Worm (Caenorhabditis elegans) whole organism, midembryonic: ENCODE measurements around the gene K10B3.1.

Experiments
- T22C8.4 ChIP-seq: fragments of 200-800 bp; sonication (Bioruptor generic); IDR thresholded peaks from 2 replicates; pipeline ENCODE4 v1.3.6; 2022; ENCODE audit warnings: missing genetic modification characterization, missing compliant biosample characterization
- cog-1 ChIP-seq: sonication (generic microtip); optimal IDR thresholded peaks from 2 replicates; lab custom pipeline; 2016; ENCODE audit warnings: missing genetic modification characterization, missing compliant biosample characterization

DNA sequence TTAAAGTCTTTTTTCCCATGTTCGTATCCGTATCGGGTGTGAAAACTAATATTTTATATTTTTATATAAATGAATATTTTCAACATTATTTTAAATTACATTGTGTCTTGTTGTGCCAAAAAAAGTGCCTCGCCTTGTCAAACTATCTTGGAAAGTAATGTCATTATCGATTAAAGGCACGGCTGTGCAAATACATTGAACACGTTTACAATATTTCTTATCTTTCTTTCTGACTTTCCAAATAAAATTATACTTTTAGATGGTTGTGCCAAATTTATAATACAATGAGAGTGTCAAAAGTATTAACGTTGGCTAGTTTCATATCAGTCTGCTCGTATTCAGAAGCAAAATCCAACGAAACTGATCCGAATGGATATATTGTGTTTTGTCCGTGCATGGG lies 30.3 kb downstream of the K10B3.1 start, which contains the start of gene pfut-1:
- no peak for TF ChIP-seq T22C8.4 (GFP tag; lab: Robert Waterston, UW)
- TF ChIP-seq cog-1 (tag; lab: Kevin White, UChicago), result no peak
